Worm (Caenorhabditis elegans) whole organism, L1 larva: ENCODE data around the gene lgc-39.

Source experiments
- aha-1 ChIP-seq: fragments of 150-350 bp; optimal IDR thresholded peaks from 2 replicates; lab custom pipeline; 2014; ENCODE audit warnings: missing biosample characterization, missing genetic modification characterization
- ceh-63 ChIP-seq: fragments of 200-800 bp; sonication (Bioruptor generic); optimal IDR thresholded peaks from 2 replicates; lab custom pipeline; 2018; ENCODE audit warnings: mild to moderate bottlenecking, missing genetic modification characterization, missing compliant biosample characterization
- nhr-237 ChIP-seq: fragments of 150-350 bp; optimal IDR thresholded peaks from 2 replicates; lab custom pipeline; 2014; ENCODE audit warnings: missing biosample characterization, missing genetic modification characterization
- nhr-76 ChIP-seq: sonication (generic microtip); optimal IDR thresholded peaks from 2 replicates; lab custom pipeline; 2017; ENCODE audit warnings: missing biosample characterization, missing genetic modification characterization
- sox-4 ChIP-seq: sonication (generic microtip); optimal IDR thresholded peaks from 2 replicates; lab custom pipeline; 2016; ENCODE audit warnings: missing genetic modification characterization, missing compliant biosample characterization
- unc-62 ChIP-seq: fragments of 150-350 bp; optimal IDR thresholded peaks from 2 replicates; lab custom pipeline; 2014; ENCODE audit warnings: missing biosample characterization, missing genetic modification reagents, missing genetic modification characterization

DNA sequence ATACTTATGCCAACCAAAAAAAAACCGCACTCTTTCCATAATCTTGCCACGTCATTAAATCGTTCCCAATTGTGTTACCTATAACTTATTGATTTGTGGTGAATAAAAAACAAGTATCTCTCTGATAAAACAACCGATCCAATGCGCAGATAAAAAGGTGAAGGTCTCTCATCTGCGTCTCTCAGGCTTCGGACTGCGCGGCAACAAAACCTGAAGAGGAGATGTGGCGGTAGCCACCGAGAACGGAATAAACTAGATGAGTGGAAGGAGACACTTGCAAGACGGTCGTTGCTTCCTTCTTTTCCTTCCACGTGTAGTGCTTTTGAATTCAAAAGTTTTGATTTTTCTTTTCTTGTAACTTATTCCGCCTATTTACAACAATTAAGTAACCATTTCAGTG lies 49.6 kb downstream of the lgc-39 start, which contains the start of gene fkb-3:
- TF ChIP-seq sox-4 (no peak), aha-1 (tag; lab: Kevin White, UChicago) (no peak), nhr-76 (no peak), nhr-237 (tag; lab: Kevin White, UChicago) (no peak), unc-62 (GFP tag; lab: Kevin White, UChicago) (no peak), ceh-63 (GFP tag; lab: Kevin White, UChicago) (no peak)
